Worm (Caenorhabditis elegans): ENCODE results near the gene F08F3.1.

- TF ChIP-seq F13C5.2 (tag; optimal IDR thresholded peaks at IDR 0.05) (no peak), ama-1 (optimal IDR thresholded peaks at IDR 0.05) (no peak), ets-7 (tag; optimal IDR thresholded peaks at IDR 0.05) (no peak), ceh-36 (tag; optimal IDR thresholded peaks at IDR 0.05) (no peak), tbx-11 (GFP tag; IDR thresholded peaks at IDR 0.05) (no peak), tra-4 (tag; optimal IDR thresholded peaks at IDR 0.05) (no peak), hmg-4 (GFP tag; optimal IDR thresholded peaks at IDR 0.05) (no peak), B0310.2 (tag; optimal IDR thresholded peaks at IDR 0.05) (no peak), pes-1 (GFP tag; IDR thresholded peaks at IDR 0.05) (no peak), flt-1 (GFP tag; IDR thresholded peaks at IDR 0.05) (no peak), hmbx-1 (tag; optimal IDR thresholded peaks at IDR 0.05) (no peak), tbx-37 (GFP tag; conservative IDR thresholded peaks at IDR 0.05) (no peak), sea-1 (GFP tag; conservative IDR thresholded peaks at IDR 0.05) (no peak)
Measured at ce11 chrV:5419915-5420314, 26.0 kb upstream of the F08F3.1 start, which contains the start of gene F08F3.6.
